Fruit fly (Drosophila melanogaster) whole organism, embryonic: ENCODE measurements around the gene CG46463.

Experiments used
- Atf6 ChIP-seq: fragments of 200-800 bp; sonication (Bioruptor generic); IDR thresholded peaks from 2 replicates; pipeline ENCODE4 v1.3.6; 2022; ENCODE audit warnings: missing biosample characterization, missing genetic modification characterization
- CG1024 ChIP-seq: fragments of 200-800 bp; sonication (Bioruptor generic); IDR thresholded peaks from 2 replicates; pipeline ENCODE4 v1.3.6; 2022; ENCODE audit warnings: missing biosample characterization, missing genetic modification characterization
- CG10366 ChIP-seq: fragments of 200-800 bp; sonication (Bioruptor generic); IDR thresholded peaks from 2 replicates; pipeline ENCODE4 v1.3.6; 2022; ENCODE audit warnings: missing biosample characterization, missing genetic modification characterization
- CG11247 ChIP-seq: fragments of 200-800 bp; sonication (Bioruptor generic); IDR thresholded peaks from 2 replicates; pipeline ENCODE4 v1.3.6; 2022; ENCODE audit warnings: missing biosample characterization, missing genetic modification characterization
- CG11504 ChIP-seq: fragments of 200-800 bp; sonication (Bioruptor generic); optimal IDR thresholded peaks from 3 replicates; lab custom pipeline; 2019; ENCODE audit warnings: missing biosample characterization, mild to moderate bottlenecking, missing genetic modification characterization, moderate library complexity
- CG11560 ChIP-seq: fragments of 200-800 bp; sonication (Bioruptor generic); IDR thresholded peaks from 3 replicates; pipeline ENCODE4 v1.3.6; 2022; ENCODE audit warnings: missing biosample characterization, missing genetic modification characterization
- CG12236 ChIP-seq: fragments of 200-800 bp; sonication (Bioruptor generic); optimal IDR thresholded peaks from 2 replicates; lab custom pipeline; 2016; ENCODE audit warnings: missing biosample characterization, missing genetic modification characterization
- CG12942 ChIP-seq: fragments of 200-800 bp; sonication (Bioruptor generic); optimal IDR thresholded peaks from 3 replicates; lab custom pipeline; 2016; ENCODE audit warnings: missing biosample characterization, missing genetic modification characterization
- CG13296 ChIP-seq: fragments of 200-800 bp; sonication (Bioruptor generic); optimal IDR thresholded peaks from 3 replicates; lab custom pipeline; 2018; ENCODE audit warnings: missing biosample characterization, mild to moderate bottlenecking, missing genetic modification characterization
- CG15011 ChIP-seq: fragments of 200-800 bp; sonication (Bioruptor generic); optimal IDR thresholded peaks from 3 replicates; lab custom pipeline; 2018; ENCODE audit warnings: missing biosample characterization, mild to moderate bottlenecking, missing genetic modification characterization
- CG15601 ChIP-seq: fragments of 200-800 bp; sonication (Bioruptor generic); optimal IDR thresholded peaks from 3 replicates; lab custom pipeline; 2019; ENCODE audit warnings: missing biosample characterization, mild to moderate bottlenecking, missing genetic modification characterization, moderate library complexity
- CG16779 ChIP-seq: fragments of 200-800 bp; sonication (Bioruptor generic); IDR thresholded peaks from 2 replicates; pipeline ENCODE4 v1.3.6; 2022; ENCODE audit warnings: missing biosample characterization, missing genetic modification characterization
- CG17568 ChIP-seq: fragments of 200-800 bp; sonication (Bioruptor generic); optimal IDR thresholded peaks from 2 replicates; lab custom pipeline; 2018; ENCODE audit warnings: missing biosample characterization, mild to moderate bottlenecking, missing genetic modification characterization, moderate library complexity
- CG31224 ChIP-seq: fragments of 200-800 bp; sonication (Bioruptor generic); IDR thresholded peaks from 2 replicates; pipeline ENCODE4 v1.3.6; 2022; ENCODE audit warnings: missing biosample characterization, missing genetic modification characterization
- CG3281 ChIP-seq: fragments of 200-800 bp; sonication (Bioruptor generic); optimal IDR thresholded peaks from 3 replicates; lab custom pipeline; 2017; ENCODE audit warnings: missing biosample characterization, mild to moderate bottlenecking, missing genetic modification characterization
- CG4854 ChIP-seq: fragments of 200-800 bp; sonication (Bioruptor generic); optimal IDR thresholded peaks from 2 replicates; lab custom pipeline; 2016; ENCODE audit warnings: missing biosample characterization, missing genetic modification characterization, inconsistent platforms
- CTCF ChIP-seq: fragments of 200-800 bp; sonication (Bioruptor generic); optimal IDR thresholded peaks from 2 replicates; lab custom pipeline; 2017; ENCODE audit warnings: missing biosample characterization, mild to moderate bottlenecking, missing genetic modification characterization, moderate library complexity
- CrebB ChIP-seq: fragments of 200-800 bp; sonication (Bioruptor generic); optimal IDR thresholded peaks from 3 replicates; lab custom pipeline; 2018; ENCODE audit warnings: missing biosample characterization, mild to moderate bottlenecking, missing genetic modification characterization
- Dad ChIP-seq: fragments of 200-800 bp; sonication (Bioruptor generic); optimal IDR thresholded peaks from 3 replicates; lab custom pipeline; 2016; ENCODE audit warnings: missing biosample characterization, missing genetic modification characterization
- Dip3 ChIP-seq: fragments of 200-800 bp; sonication (Bioruptor generic); optimal IDR thresholded peaks from 3 replicates; lab custom pipeline; 2016; ENCODE audit warnings: missing biosample characterization, missing genetic modification characterization
- Drgx ChIP-seq: fragments of 200-800 bp; sonication (Bioruptor generic); IDR thresholded peaks from 2 replicates; pipeline ENCODE4 v1.3.6; 2022; ENCODE audit warnings: missing biosample characterization, missing genetic modification characterization
- E2f1 ChIP-seq: fragments of 200-800 bp; sonication (Bioruptor generic); IDR thresholded peaks from 2 replicates; pipeline ENCODE4 v1.3.6; 2022; ENCODE audit warnings: missing biosample characterization, missing genetic modification characterization
- Elba2 ChIP-seq: fragments of 200-800 bp; sonication (Bioruptor generic); optimal IDR thresholded peaks from 3 replicates; lab custom pipeline; 2016; ENCODE audit warnings: missing biosample characterization, missing genetic modification characterization
- H15 ChIP-seq: fragments of 200-800 bp; sonication (Bioruptor generic); IDR thresholded peaks from 3 replicates; pipeline ENCODE4 v1.3.6; 2022; ENCODE audit warnings: missing biosample characterization, missing genetic modification characterization
- H2.0 ChIP-seq: fragments of 200-800 bp; sonication (Bioruptor generic); IDR thresholded peaks from 2 replicates; pipeline ENCODE4 v1.3.6; 2022; ENCODE audit warnings: missing biosample characterization, missing genetic modification characterization
- Lhr ChIP-seq: fragments of 200-800 bp; sonication (Bioruptor generic); optimal IDR thresholded peaks from 3 replicates; lab custom pipeline; 2017; ENCODE audit warnings: mild to moderate bottlenecking, missing biosample characterization, missing genetic modification reagents, missing genetic modification characterization
- Nf-YA ChIP-seq: fragments of 200-800 bp; sonication (Bioruptor generic); IDR thresholded peaks from 2 replicates; pipeline ENCODE4 v1.3.6; 2022; ENCODE audit warnings: missing biosample characterization, missing genetic modification characterization
- Poxn ChIP-seq: fragments of 200-800 bp; sonication (Bioruptor generic); IDR thresholded peaks from 2 replicates; pipeline ENCODE4 v1.3.6; 2022; ENCODE audit warnings: missing biosample characterization, missing genetic modification characterization
- Ptx1 ChIP-seq: fragments of 200-800 bp; sonication (Bioruptor generic); IDR thresholded peaks from 2 replicates; pipeline ENCODE4 v1.3.6; 2022; ENCODE audit warnings: missing biosample characterization, missing genetic modification characterization
- chm ChIP-seq: fragments of 200-800 bp; sonication (Bioruptor generic); IDR thresholded peaks from 2 replicates; pipeline ENCODE4 v1.3.6; 2022; ENCODE audit warnings: missing biosample characterization, missing genetic modification characterization
- dpn ChIP-seq, 2 experiments: fragments of 200-800 bp; sonication (Bioruptor generic); optimal IDR thresholded peaks; 3 replicates each; lab custom pipeline; 2016; ENCODE audit warnings: missing biosample characterization in 2 of 2, missing genetic modification characterization in 2 of 2
- en ChIP-seq: fragments of 200-800 bp; sonication (Bioruptor generic); optimal IDR thresholded peaks from 2 replicates; lab custom pipeline; 2016; ENCODE audit warnings: missing biosample characterization, missing genetic modification characterization
- esg ChIP-seq: fragments of 200-800 bp; sonication (Bioruptor generic); conservative IDR thresholded peaks from 2 replicates; pipeline ENCODE4 v1.3.6; 2022; ENCODE audit warnings: missing biosample characterization, missing genetic modification characterization
- fru ChIP-seq: fragments of >200 bp; optimal IDR thresholded peaks from 2 replicates; lab custom pipeline; 2017
- gem ChIP-seq: fragments of 200-800 bp; sonication (Bioruptor generic); optimal IDR thresholded peaks from 2 replicates; lab custom pipeline; 2019; ENCODE audit warnings: missing biosample characterization, mild to moderate bottlenecking, missing genetic modification characterization, moderate library complexity
- grau ChIP-seq: fragments of 200-800 bp; optimal IDR thresholded peaks from 3 replicates; lab custom pipeline; 2019; ENCODE audit warnings: missing biosample characterization, mild to moderate bottlenecking, missing genetic modification characterization, moderate library complexity
- gt ChIP-seq: fragments of 200-800 bp; sonication (Bioruptor generic); IDR thresholded peaks from 2 replicates; pipeline ENCODE4 v1.3.6; 2022; ENCODE audit warnings: missing biosample characterization, missing genetic modification characterization
- ham ChIP-seq: fragments of 200-800 bp; sonication (Bioruptor generic); IDR thresholded peaks from 2 replicates; pipeline ENCODE4 v1.3.6; 2022; ENCODE audit warnings: missing biosample characterization, missing genetic modification characterization
- kah ChIP-seq: fragments of 200-800 bp; sonication (Bioruptor generic); optimal IDR thresholded peaks from 2 replicates; lab custom pipeline; 2018; ENCODE audit warnings: missing biosample characterization, mild to moderate bottlenecking, missing genetic modification characterization
- lbe ChIP-seq: fragments of 200-800 bp; sonication (Bioruptor generic); optimal IDR thresholded peaks from 2 replicates; lab custom pipeline; 2016; ENCODE audit warnings: missing biosample characterization, mild to moderate bottlenecking, missing genetic modification characterization
- maf-S ChIP-seq: fragments of 200-800 bp; sonication (Bioruptor generic); optimal IDR thresholded peaks from 2 replicates; lab custom pipeline; 2016; ENCODE audit warnings: missing biosample characterization, missing genetic modification characterization
- pros ChIP-seq: fragments of 200-800 bp; sonication (Bioruptor generic); optimal IDR thresholded peaks from 3 replicates; lab custom pipeline; 2019; ENCODE audit warnings: missing biosample characterization, mild to moderate bottlenecking, missing genetic modification characterization, moderate library complexity
- rib ChIP-seq: fragments of 200-800 bp; sonication (Bioruptor generic); IDR thresholded peaks from 2 replicates; pipeline ENCODE4 v1.3.6; 2022; ENCODE audit warnings: missing biosample characterization, missing genetic modification characterization
- slp2 ChIP-seq: fragments of 200-800 bp; sonication (Bioruptor generic); optimal IDR thresholded peaks from 2 replicates; lab custom pipeline; 2016; ENCODE audit warnings: missing biosample characterization, missing genetic modification characterization
- sug ChIP-seq: fragments of 200-800 bp; optimal IDR thresholded peaks from 2 replicates; lab custom pipeline; 2019; ENCODE audit warnings: missing biosample characterization, mild to moderate bottlenecking, missing genetic modification characterization, moderate library complexity
- trem ChIP-seq: fragments of 200-800 bp; optimal IDR thresholded peaks from 3 replicates; lab custom pipeline; 2019; ENCODE audit warnings: missing biosample characterization, mild to moderate bottlenecking, missing genetic modification characterization, moderate library complexity
- ttk ChIP-seq: fragments of 200-800 bp; sonication (Bioruptor generic); IDR thresholded peaks from 2 replicates; pipeline ENCODE4 v2.1.2; 2022; ENCODE audit warnings: missing biosample characterization, missing genetic modification characterization
- twi ChIP-seq: fragments of 200-800 bp; optimal IDR thresholded peaks from 2 replicates; lab custom pipeline; 2019; ENCODE audit warnings: missing biosample characterization, mild to moderate bottlenecking, missing genetic modification characterization, moderate library complexity
- tx ChIP-seq: fragments of 200-800 bp; sonication (Bioruptor generic); optimal IDR thresholded peaks from 2 replicates; lab custom pipeline; 2016; ENCODE audit warnings: missing biosample characterization, missing genetic modification characterization
- unc-4 ChIP-seq: fragments of 200-800 bp; sonication (Bioruptor generic); IDR thresholded peaks from 2 replicates; pipeline ENCODE4 v1.3.6; 2022; ENCODE audit warnings: missing biosample characterization, missing genetic modification characterization; ENCODE audit not compliant: partially characterized antibody
- zen2 ChIP-seq: fragments of 200-800 bp; sonication (Bioruptor generic); IDR thresholded peaks from 3 replicates; pipeline ENCODE4 v1.3.6; 2022; ENCODE audit warnings: missing biosample characterization, missing genetic modification characterization; ENCODE audit not compliant: partially characterized antibody

CG46463 gene

DNA sequence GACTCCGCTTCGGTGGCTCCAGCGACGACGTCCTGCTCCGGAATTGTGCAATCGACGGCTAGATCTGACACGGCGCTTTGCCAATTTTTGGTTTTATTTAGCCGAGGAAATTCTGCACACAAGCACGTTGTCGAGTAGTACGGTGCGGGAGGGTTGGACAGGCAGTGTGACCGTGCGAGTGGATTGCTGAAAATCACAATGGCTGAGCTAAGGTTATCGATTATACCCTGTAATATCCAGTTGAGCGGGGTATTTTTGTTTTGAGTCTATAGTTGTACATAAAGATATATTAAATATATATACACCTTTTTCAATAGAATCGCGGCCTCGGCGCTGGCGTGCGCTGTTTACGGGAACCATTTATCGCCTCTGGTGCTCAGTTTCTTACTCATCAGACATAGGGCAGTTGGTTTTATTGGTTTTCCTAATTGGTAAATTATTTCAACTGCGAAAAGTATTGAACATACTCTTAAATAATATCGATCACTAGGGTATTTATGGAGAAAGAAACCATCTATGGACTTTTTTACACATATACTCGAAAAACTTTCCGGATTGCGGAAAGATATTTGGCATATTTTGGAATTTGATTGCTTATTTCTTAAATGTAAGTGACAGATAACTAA is 600 bp upstream of the CG46463 start, which contains the start of gene eIF5B (continued):
- TF ChIP-seq Dip3 (GFP tag; lab: Kevin White, UChicago) (peak; percentile 57), gem (tag; lab: Kevin White, UChicago) (peak; percentile 83), tx (GFP tag; lab: Kevin White, UChicago) (no peak), CG16779 (GFP tag; lab: Robert Waterston, UW) (0 out of 2 replicates have a peak, but pooled peaks have one; percentile 32), esg (GFP tag; lab: Robert Waterston, UW) (peak; percentile 84), maf-S (peak; percentile 18), CG4854 (GFP tag; lab: Kevin White, UChicago) (no peak), pros (GFP tag; lab: Kevin White, UChicago) (no peak), Lhr (GFP tag; lab: Kevin White, UChicago) (peak; percentile 50), CG11247 (GFP tag; lab: Robert Waterston, UW) (peak; percentile 82), dpn (GFP tag; optimal IDR thresholded peaks at IDR 0.05; lab: Kevin White, UChicago) (peak; percentile 57 to 77), Poxn (GFP tag; lab: Robert Waterston, UW) (peak; percentile 47; the same call in 1 of the 2 replicates), Nf-YA (GFP tag; lab: Robert Waterston, UW) (peak; percentile 58; the same call in 1 of the 2 replicates), unc-4 (GFP tag; lab: Robert Waterston, UW) (0 out of 2 replicates have a peak, but pooled peaks have one; percentile 22), CG11560 (tag; lab: Robert Waterston, UW) (peak; percentile 70), CG12942 (peak; percentile 54), twi (tag; lab: Kevin White, UChicago) (peak; percentile 70), H2.0 (GFP tag; lab: Robert Waterston, UW) (peak; percentile 86), gt (0 out of 2 replicates have a peak, but pooled peaks have one; percentile 44), E2f1 (GFP tag; lab: Robert Waterston, UW) (peak; percentile 83), CG15601 (tag; lab: Kevin White, UChicago) (peak; percentile 59), grau (tag; lab: Kevin White, UChicago) (peak; percentile 81), slp2 (peak; percentile 43), CG15011 (peak; percentile 43), kah (GFP tag; lab: Kevin White, UChicago) (no peak), chm (GFP tag; lab: Robert Waterston, UW) (peak; percentile 75), CG11504 (tag; lab: Kevin White, UChicago) (peak; percentile 73), ttk (GFP tag; lab: Robert Waterston, UW) (peak; percentile 81), trem (peak; percentile 33), Dad (GFP tag; lab: Kevin White, UChicago) (peak; percentile 38), CG13296 (GFP tag; lab: Kevin White, UChicago) (peak; percentile 58), H15 (GFP tag; lab: Robert Waterston, UW) (peak; percentile 78), fru (lab: Kevin White, UChicago) (no peak), rib (peak; percentile 65), CG31224 (GFP tag; lab: Robert Waterston, UW) (peak; percentile 75), zen2 (GFP tag; lab: Robert Waterston, UW) (no peak), lbe (GFP tag; lab: Kevin White, UChicago) (peak; percentile 15), Elba2 (GFP tag; lab: Kevin White, UChicago) (peak; percentile 61), CG12236 (GFP tag; lab: Kevin White, UChicago) (no peak), Ptx1 (GFP tag; lab: Robert Waterston, UW) (peak; percentile 88), CG1024 (GFP tag; lab: Robert Waterston, UW) (peak; percentile 52; the same call in 1 of the 2 replicates), CG10366 (GFP tag; lab: Robert Waterston, UW) (peak; percentile 87), CTCF (GFP tag; lab: Kevin White, UChicago) (peak; percentile 21), ham (GFP tag; lab: Robert Waterston, UW) (0 out of 2 replicates have a peak, but pooled peaks have one; percentile 11), CG3281 (GFP tag; lab: Kevin White, UChicago) (peak; percentile 63), Atf6 (GFP tag; lab: Robert Waterston, UW) (peak; percentile 80), en (GFP tag; lab: Kevin White, UChicago) (peak; percentile 6), sug (tag; lab: Kevin White, UChicago) (peak; percentile 73), CG17568 (GFP tag; lab: Kevin White, UChicago) (peak; percentile 26), Drgx (GFP tag; lab: Robert Waterston, UW) (peak; percentile 76), CrebB (tag; lab: Kevin White, UChicago) (peak; percentile 28)
